Worm (Caenorhabditis elegans) whole organism, young adult: ENCODE results near the gene nucb-1.

Source experiments
- B0019.2 ChIP-seq: fragments of 200-800 bp; sonication (Bioruptor generic); conservative IDR thresholded peaks from 2 replicates; pipeline ENCODE4 v1.3.6; 2022; ENCODE audit warnings: missing genetic modification reagents, missing genetic modification characterization, missing compliant biosample characterization
- B0035.1 ChIP-seq: sonication (generic microtip); optimal IDR thresholded peaks from 2 replicates; lab custom pipeline; 2016; ENCODE audit warnings: missing genetic modification characterization, mild to moderate bottlenecking, missing compliant biosample characterization, missing genotype, missing genetic modification reagents
- C17E4.6 ChIP-seq: fragments of 200-800 bp; sonication (Bioruptor generic); IDR thresholded peaks from 2 replicates; pipeline ENCODE4 v1.3.6; 2022; ENCODE audit warnings: missing genetic modification reagents, missing genetic modification characterization, missing compliant biosample characterization
- D2030.7 ChIP-seq: fragments of 200-800 bp; sonication (Bioruptor generic); IDR thresholded peaks from 2 replicates; pipeline ENCODE4 v1.3.6; 2022; ENCODE audit warnings: missing genetic modification reagents, missing genetic modification characterization, missing compliant biosample characterization
- F33H1.4 ChIP-seq: fragments of 200-800 bp; sonication (Bioruptor generic); IDR thresholded peaks from 2 replicates; pipeline ENCODE4 v1.3.6; 2022; ENCODE audit warnings: missing genetic modification reagents, missing genetic modification characterization, missing compliant biosample characterization
- F37B4.10 ChIP-seq: fragments of 200-800 bp; sonication (Bioruptor generic); IDR thresholded peaks from 2 replicates; pipeline ENCODE4 v1.3.6; 2022; ENCODE audit warnings: missing genetic modification characterization, missing compliant biosample characterization
- F39B2.1 ChIP-seq: fragments of 200-800 bp; sonication (Bioruptor generic); IDR thresholded peaks from 2 replicates; pipeline ENCODE4 v1.3.6; 2022; ENCODE audit warnings: missing genetic modification reagents, missing genetic modification characterization, missing compliant biosample characterization
- F49E8.2 ChIP-seq: sonication (generic microtip); optimal IDR thresholded peaks from 3 replicates; lab custom pipeline; 2017; ENCODE audit warnings: missing genetic modification characterization, mild to moderate bottlenecking, missing compliant biosample characterization, antibody characterized with exemption, moderate library complexity; ENCODE audit not compliant: insufficient read depth
- K11D2.4 ChIP-seq: fragments of 200-800 bp; sonication (Bioruptor generic); IDR thresholded peaks from 2 replicates; pipeline ENCODE4 v1.3.6; 2022; ENCODE audit warnings: missing genetic modification reagents, missing genetic modification characterization, missing compliant biosample characterization
- K12H6.12 ChIP-seq: fragments of 200-800 bp; sonication (Bioruptor generic); optimal IDR thresholded peaks from 2 replicates; lab custom pipeline; 2018; ENCODE audit warnings: mild to moderate bottlenecking, missing genetic modification characterization, missing compliant biosample characterization
- Y67H2A.10 ChIP-seq: fragments of 200-800 bp; sonication (Bioruptor generic); conservative IDR thresholded peaks from 2 replicates; pipeline ENCODE4 v1.3.6; 2022; ENCODE audit warnings: missing genetic modification reagents, missing genetic modification characterization, missing compliant biosample characterization
- akir-1 ChIP-seq: fragments of 200-800 bp; sonication (Bioruptor generic); optimal IDR thresholded peaks from 2 replicates; lab custom pipeline; 2018; ENCODE audit warnings: mild to moderate bottlenecking, missing genetic modification characterization, moderate library complexity, missing compliant biosample characterization
- ama-1 ChIP-seq, 3 experiments: fragments of 150-350 bp in 1 of 3; sonication (generic microtip) in 2 of 3; optimal IDR thresholded peaks; 2 replicates each; lab custom pipeline; 2014 to 2018; ENCODE audit warnings: missing biosample characterization in 2 of 3, missing genetic modification characterization in 2 of 3, missing genetic modification reagents in 2 of 3
- aptf-2 ChIP-seq: fragments of 200-800 bp; sonication (Bioruptor generic); conservative IDR thresholded peaks from 2 replicates; pipeline ENCODE4 v1.3.6; 2022; ENCODE audit warnings: missing genetic modification reagents, missing genetic modification characterization, missing compliant biosample characterization
- aptf-3 ChIP-seq: fragments of 200-800 bp; sonication (Bioruptor generic); IDR thresholded peaks from 2 replicates; pipeline ENCODE4 v1.3.6; 2022; ENCODE audit warnings: missing genetic modification characterization, missing compliant biosample characterization
- athp-1 ChIP-seq: sonication (generic microtip); optimal IDR thresholded peaks from 2 replicates; lab custom pipeline; 2017; ENCODE audit warnings: mild to moderate bottlenecking, missing genetic modification characterization, missing compliant biosample characterization
- attf-5 ChIP-seq: fragments of 200-800 bp; sonication (Bioruptor generic); optimal IDR thresholded peaks from 2 replicates; lab custom pipeline; 2018; ENCODE audit warnings: mild to moderate bottlenecking, missing genetic modification characterization, missing compliant biosample characterization
- bed-2 ChIP-seq: fragments of 200-800 bp; sonication (Bioruptor generic); IDR thresholded peaks from 2 replicates; pipeline ENCODE4 v1.3.6; 2022; ENCODE audit warnings: missing genetic modification reagents, missing genetic modification characterization, missing compliant biosample characterization
- ccch-3 ChIP-seq: fragments of 200-800 bp; sonication (Bioruptor generic); optimal IDR thresholded peaks from 2 replicates; lab custom pipeline; 2018; ENCODE audit warnings: mild to moderate bottlenecking, missing genetic modification characterization, missing compliant biosample characterization
- ceh-27 ChIP-seq: fragments of 200-800 bp; sonication (Bioruptor generic); optimal IDR thresholded peaks from 2 replicates; lab custom pipeline; 2018; ENCODE audit warnings: mild to moderate bottlenecking, missing genetic modification characterization, moderate library complexity, missing compliant biosample characterization
- ceh-79 ChIP-seq: sonication (generic microtip); optimal IDR thresholded peaks from 2 replicates; lab custom pipeline; 2017; ENCODE audit warnings: mild to moderate bottlenecking, missing genetic modification characterization, missing compliant biosample characterization
- die-1 ChIP-seq: sonication (generic microtip); optimal IDR thresholded peaks from 2 replicates; lab custom pipeline; 2016; ENCODE audit warnings: missing genotype, mild to moderate bottlenecking, missing genetic modification characterization, missing compliant biosample characterization
- dox-1 ChIP-seq: fragments of 200-800 bp; sonication (Bioruptor generic); IDR thresholded peaks from 2 replicates; pipeline ENCODE4 v1.3.6; 2022; ENCODE audit warnings: missing genetic modification reagents, missing genetic modification characterization, missing compliant biosample characterization
- dpff-1 ChIP-seq: sonication (generic microtip); optimal IDR thresholded peaks from 2 replicates; lab custom pipeline; 2017; ENCODE audit warnings: mild to moderate bottlenecking, missing genetic modification characterization, missing compliant biosample characterization
- efl-1 ChIP-seq: fragments of 150-350 bp; optimal IDR thresholded peaks from 2 replicates; lab custom pipeline; 2014; ENCODE audit warnings: missing biosample characterization, missing genetic modification reagents, missing genetic modification characterization
- him-1 ChIP-seq: sonication (generic microtip); optimal IDR thresholded peaks from 2 replicates; lab custom pipeline; 2016; ENCODE audit warnings: missing genotype, missing genetic modification reagents, missing genetic modification characterization, missing compliant biosample characterization
- hlh-26 ChIP-seq: fragments of 200-800 bp; sonication (Bioruptor generic); conservative IDR thresholded peaks from 2 replicates; pipeline ENCODE4 v1.3.6; 2022; ENCODE audit warnings: missing genetic modification reagents, missing genetic modification characterization, missing compliant biosample characterization
- hmg-1.2 ChIP-seq: fragments of 200-800 bp; sonication (Bioruptor generic); IDR thresholded peaks from 2 replicates; pipeline ENCODE4 v1.3.6; 2022; ENCODE audit warnings: missing genetic modification reagents, missing genetic modification characterization, missing compliant biosample characterization
- hrde-1 ChIP-seq: sonication (generic microtip); optimal IDR thresholded peaks from 2 replicates; lab custom pipeline; 2016; ENCODE audit warnings: missing genetic modification characterization, mild to moderate bottlenecking, missing compliant biosample characterization, moderate library complexity, missing genotype, missing genetic modification reagents, borderline replicate concordance
- let-526 ChIP-seq: fragments of 200-800 bp; sonication (Bioruptor generic); IDR thresholded peaks from 2 replicates; pipeline ENCODE4 v1.3.6; 2022; ENCODE audit warnings: missing genetic modification reagents, missing genetic modification characterization, missing compliant biosample characterization
- lin-26 ChIP-seq: fragments of 200-800 bp; sonication (Bioruptor generic); IDR thresholded peaks from 2 replicates; pipeline ENCODE4 v1.3.6; 2022; ENCODE audit warnings: missing genetic modification reagents, missing genetic modification characterization, missing compliant biosample characterization
- lin-40 ChIP-seq: sonication (generic microtip); optimal IDR thresholded peaks from 2 replicates; lab custom pipeline; 2016; ENCODE audit warnings: missing genetic modification characterization, mild to moderate bottlenecking, missing compliant biosample characterization, missing genotype, missing genetic modification reagents
- lir-1 ChIP-seq: fragments of 200-800 bp; sonication (Bioruptor generic); conservative IDR thresholded peaks from 2 replicates; pipeline ENCODE4 v1.3.6; 2022; ENCODE audit warnings: missing genetic modification reagents, missing genetic modification characterization, missing compliant biosample characterization
- lsl-1 ChIP-seq: fragments of 200-800 bp; sonication (Bioruptor generic); optimal IDR thresholded peaks from 2 replicates; lab custom pipeline; 2018; ENCODE audit warnings: mild to moderate bottlenecking, missing genetic modification characterization, moderate library complexity, missing compliant biosample characterization
- mcd-1 ChIP-seq: fragments of 200-800 bp; sonication (Bioruptor generic); IDR thresholded peaks from 2 replicates; pipeline ENCODE4 v1.3.6; 2022; ENCODE audit warnings: missing genetic modification reagents, missing genetic modification characterization, missing compliant biosample characterization
- nfya-1 ChIP-seq: sonication (generic microtip); optimal IDR thresholded peaks from 2 replicates; lab custom pipeline; 2017; ENCODE audit warnings: antibody characterized with exemption, missing compliant biosample characterization, missing genetic modification characterization, borderline replicate concordance; ENCODE audit not compliant: insufficient read depth
- nfya-2 ChIP-seq: fragments of 200-800 bp; sonication (Bioruptor generic); IDR thresholded peaks from 2 replicates; pipeline ENCODE4 v1.3.6; 2022; ENCODE audit warnings: missing genetic modification reagents, missing genetic modification characterization, missing compliant biosample characterization
- repo-1 ChIP-seq: sonication (generic microtip); optimal IDR thresholded peaks from 2 replicates; lab custom pipeline; 2017; ENCODE audit warnings: mild to moderate bottlenecking, missing genetic modification characterization, missing compliant biosample characterization
- sea-2 ChIP-seq: fragments of 200-800 bp; sonication (Bioruptor generic); IDR thresholded peaks from 2 replicates; pipeline ENCODE4 v1.3.6; 2022; ENCODE audit warnings: missing genetic modification characterization, missing compliant biosample characterization
- snpc-3.4 ChIP-seq: sonication (generic microtip); optimal IDR thresholded peaks from 2 replicates; lab custom pipeline; 2017; ENCODE audit warnings: missing genetic modification characterization, mild to moderate bottlenecking, missing compliant biosample characterization, antibody characterized with exemption, moderate library complexity, missing genotype, missing genetic modification reagents
- snpc-4 ChIP-seq, 5 experiments: fragments of 150-350 bp in 1 of 5; sonication (generic microtip) in 4 of 5; optimal IDR thresholded peaks; 2 replicates each; lab custom pipeline; 2014 to 2018; ENCODE audit warnings: missing genetic modification characterization in 5 of 5, missing biosample characterization in 3 of 5, antibody characterized with exemption in 2 of 5, mild to moderate bottlenecking in 2 of 5, missing compliant biosample characterization in 2 of 5, missing genotype in 2 of 5, moderate library complexity in 2 of 5, missing genetic modification reagents in 1 of 5
- tlf-1 ChIP-seq: fragments of 200-800 bp; sonication (Bioruptor generic); optimal IDR thresholded peaks from 2 replicates; lab custom pipeline; 2018; ENCODE audit warnings: mild to moderate bottlenecking, missing genetic modification characterization, missing compliant biosample characterization
- unc-130 ChIP-seq: sonication (generic microtip); optimal IDR thresholded peaks from 2 replicates; lab custom pipeline; 2016; ENCODE audit warnings: missing genetic modification reagents, missing genetic modification characterization, missing compliant biosample characterization
- unc-62 ChIP-seq: fragments of 150-350 bp; optimal IDR thresholded peaks from 2 replicates; lab custom pipeline; 2014; ENCODE audit warnings: missing biosample characterization, missing genetic modification reagents, missing genetic modification characterization
- xnd-1 ChIP-seq: sonication (generic microtip); optimal IDR thresholded peaks from 2 replicates; lab custom pipeline; 2016; ENCODE audit warnings: missing genotype, missing genetic modification reagents, missing genetic modification characterization, missing compliant biosample characterization
- ztf-18 ChIP-seq: sonication (generic microtip); optimal IDR thresholded peaks from 2 replicates; lab custom pipeline; 2016; ENCODE audit warnings: missing genotype, mild to moderate bottlenecking, missing genetic modification characterization, missing compliant biosample characterization
- ztf-22 ChIP-seq: fragments of 200-800 bp; sonication (Bioruptor generic); optimal IDR thresholded peaks from 2 replicates; lab custom pipeline; 2018; ENCODE audit warnings: mild to moderate bottlenecking, missing genetic modification characterization, moderate library complexity, missing compliant biosample characterization
- ztf-28 ChIP-seq: fragments of 200-800 bp; sonication (Bioruptor generic); IDR thresholded peaks from 2 replicates; pipeline ENCODE4 v1.3.6; 2022; ENCODE audit warnings: missing genetic modification reagents, missing genetic modification characterization, missing compliant biosample characterization

Gene nucb-1

DNA sequence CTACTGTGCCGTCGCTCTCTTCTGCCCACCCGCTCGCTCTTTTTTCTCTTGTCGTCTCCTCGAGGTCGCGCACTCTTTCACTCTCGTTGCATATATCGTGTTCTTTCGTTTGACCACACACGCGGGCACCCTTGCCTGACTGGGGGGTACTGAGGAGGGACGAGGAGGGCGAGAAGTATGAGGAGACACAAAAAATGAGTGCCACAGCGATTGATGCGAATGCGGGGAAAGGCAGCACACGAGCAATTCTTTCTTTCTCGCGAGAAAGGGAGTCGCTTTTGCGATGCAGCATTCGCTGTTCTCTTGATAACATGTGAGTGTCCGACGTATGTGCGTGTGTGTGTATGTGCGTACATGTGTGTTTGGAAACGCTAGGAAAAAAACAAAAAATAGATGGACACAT is 9.0 kb upstream of the nucb-1 start (continued):
- TF ChIP-seq K12H6.12 (tag; lab: Kevin White, UChicago) (peak; percentile 88), lir-1 (GFP tag; lab: Robert Waterston, UW) (no peak), lin-26 (GFP tag; lab: Robert Waterston, UW) (peak; percentile 62; the same call in 1 of the 2 replicates), nfya-2 (GFP tag; lab: Robert Waterston, UW) (no peak), akir-1 (GFP tag; lab: Kevin White, UChicago) (no peak), ztf-28 (no peak), snpc-3.4 (tag; lab: Kevin White, UChicago) (no peak), attf-5 (peak; percentile 59), ceh-27 (GFP tag; lab: Kevin White, UChicago) (peak; percentile 75), dox-1 (GFP tag; lab: Robert Waterston, UW) (peak; percentile 75; the same call in 1 of the 2 replicates), ama-1 (optimal IDR thresholded peaks at IDR 0.05; lab: Kevin White, UChicago) (peak; percentile 10), ama-1 (GFP tag; optimal IDR thresholded peaks at IDR 0.05; lab: Kevin White, UChicago) (no peak), ztf-18 (tag; lab: Kevin White, UChicago) (peak; percentile 44), let-526 (GFP tag; lab: Robert Waterston, UW) (peak; percentile 49; the same call in 1 of the 2 replicates), F49E8.2 (tag; lab: Kevin White, UChicago) (no peak), D2030.7 (GFP tag; lab: Robert Waterston, UW) (no peak), aptf-3 (GFP tag; lab: Robert Waterston, UW) (no peak), xnd-1 (no peak), sea-2 (no peak), mcd-1 (GFP tag; lab: Robert Waterston, UW) (peak; percentile 63), tlf-1 (GFP tag; lab: Kevin White, UChicago) (no peak), ceh-79 (tag; lab: Kevin White, UChicago) (no peak), C17E4.6 (GFP tag; lab: Robert Waterston, UW) (no peak), hrde-1 (tag; lab: Kevin White, UChicago) (no peak), lin-40 (tag; lab: Kevin White, UChicago) (peak; percentile 85), K11D2.4 (GFP tag; lab: Robert Waterston, UW) (peak; percentile 68), Y67H2A.10 (GFP tag; lab: Robert Waterston, UW) (no peak), F39B2.1 (no peak), bed-2 (GFP tag; lab: Robert Waterston, UW) (no peak), aptf-2 (GFP tag; lab: Robert Waterston, UW) (no peak), hlh-26 (GFP tag; lab: Robert Waterston, UW) (no peak), lsl-1 (GFP tag; lab: Kevin White, UChicago) (no peak), ztf-22 (GFP tag; lab: Kevin White, UChicago) (no peak), him-1 (no peak), efl-1 (GFP tag; lab: Kevin White, UChicago) (no peak), ccch-3 (GFP tag; lab: Kevin White, UChicago) (no peak), B0035.1 (tag; lab: Kevin White, UChicago) (no peak), unc-62 (GFP tag; lab: Kevin White, UChicago) (no peak), athp-1 (tag; lab: Kevin White, UChicago) (no peak), repo-1 (no peak), F33H1.4 (GFP tag; lab: Robert Waterston, UW) (no peak), dpff-1 (no peak), hmg-1.2 (GFP tag; lab: Robert Waterston, UW) (peak; percentile 60), snpc-4 (GFP tag; optimal IDR thresholded peaks at IDR 0.05; lab: Kevin White, UChicago) (peak; percentile 31), snpc-4 (tag; optimal IDR thresholded peaks at IDR 0.05; lab: Kevin White, UChicago) (peak in 3 of 4 experiments; percentile 8 to 53 (median 48)), F37B4.10 (GFP tag; lab: Robert Waterston, UW) (no peak), die-1 (no peak), unc-130 (GFP tag; lab: Kevin White, UChicago) (no peak), nfya-1 (tag; lab: Kevin White, UChicago) (no peak), B0019.2 (GFP tag; lab: Robert Waterston, UW) (no peak)
